Fruit fly (Drosophila melanogaster): ENCODE results near the gene CG12155.

CG12155 gene

DNA sequence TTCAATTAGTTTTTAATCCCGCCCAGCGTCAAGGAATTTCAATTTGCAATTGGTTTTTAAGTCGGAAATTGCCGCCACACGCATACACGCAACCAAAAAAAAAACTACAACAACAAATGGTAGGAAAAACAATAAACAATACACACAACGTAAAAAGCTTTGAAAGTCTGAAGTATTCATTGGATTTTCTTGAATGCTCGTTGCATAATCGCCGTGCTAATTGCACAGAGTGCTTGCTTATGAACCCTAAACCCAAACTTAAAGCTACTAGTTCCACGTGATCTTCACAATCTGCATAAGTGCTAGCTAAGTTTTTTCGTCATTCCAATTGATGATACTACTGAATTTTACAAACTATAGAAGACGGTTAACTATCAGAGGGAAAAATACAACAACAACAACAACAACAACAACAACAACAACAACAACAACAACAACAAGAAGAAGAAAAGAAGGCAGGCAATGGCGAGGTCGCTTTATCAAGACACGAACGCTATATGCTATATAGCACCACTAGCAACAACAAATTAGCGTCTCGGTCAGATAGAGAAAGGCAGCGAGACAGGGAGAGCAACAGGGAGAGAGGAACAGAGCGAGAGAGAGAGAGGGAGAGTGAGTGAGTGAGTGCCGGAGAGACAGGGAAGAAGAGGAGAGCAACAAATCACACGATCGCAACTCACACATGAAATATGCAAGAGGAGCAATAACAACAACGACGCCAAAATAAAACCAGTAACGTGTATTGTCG lies 26.2 kb upstream of the CG12155 start (continued):
- no peak for TF ChIP-seq CG8290 (GFP tag; optimal IDR thresholded peaks at IDR 0.05)
- TF ChIP-seq CG8290 (tag; optimal IDR thresholded peaks at IDR 0.05): peak in 1 of 2 experiments; percentile 24
- TF ChIP-seq Myb (GFP tag; optimal IDR thresholded peaks at IDR 0.05): no peak
- no peak for TF ChIP-seq wdn (GFP tag; IDR thresholded peaks at IDR 0.05)
- TF ChIP-seq ab (GFP tag; optimal IDR thresholded peaks at IDR 0.05): no peak
- no peak for TF ChIP-seq lov (optimal IDR thresholded peaks at IDR 0.05)
- TF ChIP-seq lov (GFP tag; IDR thresholded peaks at IDR 0.05): 0 out of 3 replicates have a peak, but pooled peaks have one; percentile 44
- TF ChIP-seq CG3065 (GFP tag; optimal IDR thresholded peaks at IDR 0.05): no peak
- TF ChIP-seq wek (GFP tag; optimal IDR thresholded peaks at IDR 0.05): peak; percentile 38
- TF ChIP-seq vnd (GFP tag; IDR thresholded peaks at IDR 0.05; ENCODE audit: partially characterized antibody): no peak
- no peak for TF ChIP-seq odd (GFP tag; optimal IDR thresholded peaks at IDR 0.05)
- TF ChIP-seq unc-4 (GFP tag; IDR thresholded peaks at IDR 0.05; ENCODE audit: partially characterized antibody): no peak
- TF ChIP-seq CHES-1-like (GFP tag; optimal IDR thresholded peaks at IDR 0.05): no peak
- TF ChIP-seq hkb (optimal IDR thresholded peaks at IDR 0.05): no peak
- TF ChIP-seq hkb (GFP tag; IDR thresholded peaks at IDR 0.05): no peak
- no peak for TF ChIP-seq Dad (GFP tag; optimal IDR thresholded peaks at IDR 0.05)
- no peak for TF ChIP-seq crp (GFP tag; optimal IDR thresholded peaks at IDR 0.05)
- no peak for TF ChIP-seq CG6254 (GFP tag; optimal IDR thresholded peaks at IDR 0.05)
- TF ChIP-seq NFAT (GFP tag; IDR thresholded peaks at IDR 0.05): peak; percentile 9; the same call in 1 of the 2 replicates
- peak; percentile 38 for TF ChIP-seq mirr (GFP tag; optimal IDR thresholded peaks at IDR 0.05)
- TF ChIP-seq Taf1 (GFP tag; IDR thresholded peaks at IDR 0.05): no peak
- no peak for TF ChIP-seq sens-2 (GFP tag; IDR thresholded peaks at IDR 0.05)
- no peak for TF ChIP-seq Mes4 (GFP tag; optimal IDR thresholded peaks at IDR 0.05)
- TF ChIP-seq CrebB (tag; optimal IDR thresholded peaks at IDR 0.05): no peak
- TF ChIP-seq H15 (GFP tag; IDR thresholded peaks at IDR 0.05): no peak
- TF ChIP-seq chm (GFP tag; IDR thresholded peaks at IDR 0.05): peak; percentile 29; the same call in 1 of the 2 replicates
- TF ChIP-seq CG1832 (GFP tag; optimal IDR thresholded peaks at IDR 0.05): peak; percentile 88
- no peak for TF ChIP-seq sima (GFP tag; optimal IDR thresholded peaks at IDR 0.05)
- 0 out of 4 replicates have a peak, but pooled peaks have one; percentile 52 for TF ChIP-seq chinmo (GFP tag; IDR thresholded peaks at IDR 0.05; ENCODE audit: partially characterized antibody)
- TF ChIP-seq trh (GFP tag; optimal IDR thresholded peaks at IDR 0.05): no peak
- TF ChIP-seq CG8765 (GFP tag; IDR thresholded peaks at IDR 0.05): no peak
- TF ChIP-seq pfk (GFP tag; optimal IDR thresholded peaks at IDR 0.05): peak; percentile 1
- peak; percentile 3 for TF ChIP-seq Vsx1 (GFP tag; optimal IDR thresholded peaks at IDR 0.05)
- TF ChIP-seq CG17186 (GFP tag; optimal IDR thresholded peaks at IDR 0.05): no peak
- 0 out of 3 replicates have a peak, but pooled peaks have one; percentile 23 for TF ChIP-seq otp (GFP tag; IDR thresholded peaks at IDR 0.05)
- TF ChIP-seq Hsf (GFP tag; optimal IDR thresholded peaks at IDR 0.05): no peak
- TF ChIP-seq MBD-R2 (GFP tag; IDR thresholded peaks at IDR 0.05): no peak
- TF ChIP-seq tap (tag; optimal IDR thresholded peaks at IDR 0.05): no peak
- peak in 1 of 2 experiments; percentile 93 for TF ChIP-seq Pdp1 (GFP tag; optimal IDR thresholded peaks at IDR 0.05)
- 0 out of 2 replicates have a peak, but pooled peaks have one; percentile 15 for TF ChIP-seq al (GFP tag; IDR thresholded peaks at IDR 0.05)
- no peak for TF ChIP-seq CG4617 (GFP tag; optimal IDR thresholded peaks at IDR 0.05; ENCODE audit: borderline replicate concordance)
- TF ChIP-seq CG13624 (GFP tag; optimal IDR thresholded peaks at IDR 0.05): no peak
- peak; percentile 43 for TF ChIP-seq CG34376 (GFP tag; optimal IDR thresholded peaks at IDR 0.05)
- TF ChIP-seq CG32532 (GFP tag; IDR thresholded peaks at IDR 0.05): peak; percentile 65; the same call in 1 of the 2 replicates
- peak; percentile 33; the same call in 1 of the 3 replicates for TF ChIP-seq Aef1 (GFP tag; IDR thresholded peaks at IDR 0.05)
- peak; percentile 56 for TF ChIP-seq cg (GFP tag; optimal IDR thresholded peaks at IDR 0.05)
- TF ChIP-seq CG16813 (GFP tag; IDR thresholded peaks at IDR 0.05; ENCODE audit: partially characterized antibody): peak; percentile 19; the same call in 1 of the 3 replicates
- TF ChIP-seq CG11456 (GFP tag; IDR thresholded peaks at IDR 0.05): 0 out of 3 replicates have a peak, but pooled peaks have one; percentile 19
- TF ChIP-seq CG12299 (tag; optimal IDR thresholded peaks at IDR 0.05): no peak
- TF ChIP-seq Atf6 (GFP tag; IDR thresholded peaks at IDR 0.05): no peak

Measured in whole organism, embryonic.